Worm (Caenorhabditis elegans): ENCODE measurements around the gene C29H12.2.

C29H12.2 gene

ce11 chrII:6168714-6169113 lies 45.1 kb downstream of the C29H12.2 start:
- TF ChIP-seq ceh-8 (GFP tag; optimal IDR thresholded peaks at IDR 0.05) (no peak), grh-1 (GFP tag; IDR thresholded peaks at IDR 0.05) (no peak), mab-9 (GFP tag; IDR thresholded peaks at IDR 0.05) (no peak), ces-1 (GFP tag; optimal IDR thresholded peaks at IDR 0.05) (no peak), hpl-2 (GFP tag; optimal IDR thresholded peaks at IDR 0.05) (no peak), efl-3 (GFP tag; optimal IDR thresholded peaks at IDR 0.05) (no peak), ztf-4 (tag; optimal IDR thresholded peaks at IDR 0.05) (no peak), ama-1 (optimal IDR thresholded peaks at IDR 0.05) (no peak), blmp-1 (tag; optimal IDR thresholded peaks at IDR 0.05) (no peak), snpc-4 (tag; optimal IDR thresholded peaks at IDR 0.05) (no peak), pqm-1 (tag; optimal IDR thresholded peaks at IDR 0.05) (no peak), jun-1 (tag; optimal IDR thresholded peaks at IDR 0.05) (no peak), F16B12.6 (tag; optimal IDR thresholded peaks at IDR 0.05) (no peak), nhr-77 (tag; optimal IDR thresholded peaks at IDR 0.05) (no peak)

- TF ChIP-seq unc-86 (tag; optimal IDR thresholded peaks at IDR 0.05) = no peak
- no peak for TF ChIP-seq ceh-90 (tag; optimal IDR thresholded peaks at IDR 0.05)
- TF ChIP-seq efl-3 (GFP tag; optimal IDR thresholded peaks at IDR 0.05) = no peak
- no peak for TF ChIP-seq nhr-237 (tag; optimal IDR thresholded peaks at IDR 0.05)
- TF ChIP-seq mef-2 (tag; optimal IDR thresholded peaks at IDR 0.05) = no peak
- TF ChIP-seq lin-13 (GFP tag; optimal IDR thresholded peaks at IDR 0.05) = no peak
- TF ChIP-seq alr-1 (tag; optimal IDR thresholded peaks at IDR 0.05; ENCODE audit: borderline replicate concordance) = no peak
- no peak for TF ChIP-seq C16A3.4 (tag; optimal IDR thresholded peaks at IDR 0.05)
- TF ChIP-seq mdl-1 (tag; optimal IDR thresholded peaks at IDR 0.05) = no peak
- no peak for TF ChIP-seq egl-13 (tag; optimal IDR thresholded peaks at IDR 0.05)
- TF ChIP-seq elt-3 (tag; optimal IDR thresholded peaks at IDR 0.05) = no peak
- TF ChIP-seq zag-1 (tag; optimal IDR thresholded peaks at IDR 0.05) = no peak
- TF ChIP-seq unc-98 (GFP tag; IDR thresholded peaks at IDR 0.05) = no peak
- TF ChIP-seq lin-39 (tag; optimal IDR thresholded peaks at IDR 0.05) = no peak
Measured at ce11 chrII:6169156-6169555, 45.5 kb downstream of the C29H12.2 start, which contains the start of gene hst-3.1. TSS of gene hst-3.1 (minus strand) at chrII:6169256.

ce11 chrII:6170236-6170635 lies 46.6 kb downstream of the C29H12.2 start:
- TF ChIP-seq rnt-1 (tag; optimal IDR thresholded peaks at IDR 0.05) (peak; percentile 25), nhr-20 (tag; optimal IDR thresholded peaks at IDR 0.05) (no peak), lin-14 (GFP tag; optimal IDR thresholded peaks at IDR 0.05) (peak; percentile 68), unc-30 (tag; optimal IDR thresholded peaks at IDR 0.05) (no peak), unc-130 (tag; optimal IDR thresholded peaks at IDR 0.05) (peak; percentile 3), efl-1 (optimal IDR thresholded peaks at IDR 0.05) (no peak), efl-1 (GFP tag; optimal IDR thresholded peaks at IDR 0.05 in 1 of 2) (peak in 1 of 2 experiments; percentile 29)

- TF ChIP-seq nhr-71 (tag; optimal IDR thresholded peaks at IDR 0.05) (no peak), efl-1 (optimal IDR thresholded peaks at IDR 0.05) (no peak), efl-1 (GFP tag; optimal IDR thresholded peaks at IDR 0.05 in 1 of 2) (peak in 1 of 2 experiments; percentile 41), blmp-1 (tag; optimal IDR thresholded peaks at IDR 0.05) (peak; percentile 63)
Measured at ce11 chrII:6171228-6171627, 47.6 kb downstream of the C29H12.2 start, which contains the start of gene F40H3.3. TSS of gene F40H3.3 (plus strand) at chrII:6171507.

- TF ChIP-seq tlp-1 (tag; optimal IDR thresholded peaks at IDR 0.05) = no peak
- TF ChIP-seq mab-9 (GFP tag; IDR thresholded peaks at IDR 0.05) = no peak
- no peak for TF ChIP-seq snu-23 (GFP tag; optimal IDR thresholded peaks at IDR 0.05)
- TF ChIP-seq ama-1 (optimal IDR thresholded peaks at IDR 0.05) = no peak
- TF ChIP-seq lir-3 (tag; optimal IDR thresholded peaks at IDR 0.05; ENCODE audit: poor library complexity) = no peak
- TF ChIP-seq lin-14 (GFP tag; optimal IDR thresholded peaks at IDR 0.05) = peak; percentile 59
- TF ChIP-seq ces-1 (GFP tag; optimal IDR thresholded peaks at IDR 0.05) = no peak
- TF ChIP-seq hlh-4 (tag; optimal IDR thresholded peaks at IDR 0.05) = no peak
- no peak for TF ChIP-seq sptf-1 (tag; optimal IDR thresholded peaks at IDR 0.05)
- no peak for TF ChIP-seq elt-3 (tag; optimal IDR thresholded peaks at IDR 0.05)
- TF ChIP-seq ceh-8 (GFP tag; optimal IDR thresholded peaks at IDR 0.05) = no peak
- TF ChIP-seq jun-1 (tag; optimal IDR thresholded peaks at IDR 0.05) = no peak
- no peak for TF ChIP-seq nhr-71 (tag; optimal IDR thresholded peaks at IDR 0.05)
- TF ChIP-seq pag-3 (tag; optimal IDR thresholded peaks at IDR 0.05; ENCODE audit: borderline replicate concordance, insufficient read depth) = peak; percentile 27
- no peak for TF ChIP-seq swsn-7 (tag; optimal IDR thresholded peaks at IDR 0.05)
- no peak for TF ChIP-seq mef-2 (tag; optimal IDR thresholded peaks at IDR 0.05)
- no peak for TF ChIP-seq fkh-4 (tag; optimal IDR thresholded peaks at IDR 0.05; ENCODE audit: borderline replicate concordance)
- TF ChIP-seq ztf-4 (tag; optimal IDR thresholded peaks at IDR 0.05) = no peak
- TF ChIP-seq fkh-10 (GFP tag; optimal IDR thresholded peaks at IDR 0.05) = no peak
- TF ChIP-seq blmp-1 (tag; optimal IDR thresholded peaks at IDR 0.05) = peak; percentile 50
- TF ChIP-seq nhr-237 (tag; optimal IDR thresholded peaks at IDR 0.05) = no peak
- TF ChIP-seq unc-86 (tag; optimal IDR thresholded peaks at IDR 0.05) = no peak
- TF ChIP-seq nhr-11 (tag; optimal IDR thresholded peaks at IDR 0.05) = no peak
- no peak for TF ChIP-seq aha-1 (tag; optimal IDR thresholded peaks at IDR 0.05)
Measured at ce11 chrII:6173400-6173799, 49.8 kb downstream of the C29H12.2 start, which contains the start of gene F40H3.2. TSS of gene F40H3.2 (plus strand) at chrII:6173649.

Measured in whole organism, L1 larva.